Fruit fly (Drosophila melanogaster) whole organism, prepupa: Measurements from ENCODE around the gene CG31751.

Experiments used
- CG11294 ChIP-seq: fragments of 200-800 bp; sonication (Bioruptor generic); IDR thresholded peaks from 2 replicates; pipeline ENCODE4 v1.3.6; 2022; ENCODE audit warnings: missing biosample characterization, missing genetic modification characterization
- CG11762 ChIP-seq: fragments of 200-800 bp; sonication (Bioruptor generic); optimal IDR thresholded peaks from 3 replicates; lab custom pipeline; 2016; ENCODE audit warnings: missing biosample characterization, missing genetic modification characterization; ENCODE audit not compliant: insufficient read depth
- CG15336 ChIP-seq: fragments of 200-800 bp; sonication (Bioruptor generic); IDR thresholded peaks from 2 replicates; pipeline ENCODE4 v1.3.6; 2022; ENCODE audit warnings: missing biosample characterization, missing genetic modification characterization
- CG16779 ChIP-seq: fragments of 200-800 bp; sonication (Bioruptor generic); optimal IDR thresholded peaks from 3 replicates; lab custom pipeline; 2017; ENCODE audit warnings: missing biosample characterization, mild to moderate bottlenecking, missing genetic modification characterization
- CG32006 ChIP-seq: fragments of 200-800 bp; sonication (Bioruptor generic); optimal IDR thresholded peaks from 3 replicates; lab custom pipeline; 2017; ENCODE audit warnings: missing biosample characterization, mild to moderate bottlenecking, missing genetic modification characterization
- CG34406 ChIP-seq: fragments of 200-800 bp; sonication (Bioruptor generic); optimal IDR thresholded peaks from 3 replicates; lab custom pipeline; 2016; ENCODE audit warnings: missing biosample characterization, missing genetic modification characterization
- CG3919 ChIP-seq: fragments of 200-800 bp; sonication (Bioruptor generic); optimal IDR thresholded peaks from 3 replicates; lab custom pipeline; 2016; ENCODE audit warnings: missing biosample characterization, missing genetic modification characterization
- CG4318 ChIP-seq: fragments of 200-800 bp; sonication (Bioruptor generic); optimal IDR thresholded peaks from 3 replicates; lab custom pipeline; 2017; ENCODE audit warnings: missing biosample characterization, mild to moderate bottlenecking, missing genetic modification characterization
- CG6163 ChIP-seq: fragments of 200-800 bp; sonication (Bioruptor generic); IDR thresholded peaks from 3 replicates; pipeline ENCODE4 v1.3.6; 2022; ENCODE audit warnings: missing biosample characterization, missing genetic modification characterization
- CG6792 ChIP-seq: fragments of 200-800 bp; sonication (Bioruptor generic); optimal IDR thresholded peaks from 3 replicates; lab custom pipeline; 2016; ENCODE audit warnings: missing biosample characterization, missing genetic modification characterization
- CG6808 ChIP-seq: fragments of 200-800 bp; sonication (Bioruptor generic); optimal IDR thresholded peaks from 3 replicates; lab custom pipeline; 2017; ENCODE audit warnings: missing biosample characterization, missing genetic modification characterization, mild to moderate bottlenecking, moderate library complexity, missing genetic modification reagents
- CG6854 ChIP-seq: fragments of 200-800 bp; sonication (Bioruptor generic); optimal IDR thresholded peaks from 2 replicates; lab custom pipeline; 2017; ENCODE audit warnings: missing biosample characterization, mild to moderate bottlenecking, missing genetic modification characterization
- CG7368 ChIP-seq: fragments of 200-800 bp; sonication (Bioruptor generic); optimal IDR thresholded peaks from 3 replicates; lab custom pipeline; 2016; ENCODE audit warnings: missing biosample characterization, missing genetic modification characterization
- CG8119 ChIP-seq: fragments of 200-800 bp; sonication (Bioruptor generic); IDR thresholded peaks from 3 replicates; pipeline ENCODE4 v1.3.6; 2022; ENCODE audit warnings: missing biosample characterization, missing genetic modification characterization
- CG8319 ChIP-seq: fragments of 200-800 bp; sonication (Bioruptor generic); optimal IDR thresholded peaks from 3 replicates; lab custom pipeline; 2016; ENCODE audit warnings: missing biosample characterization, missing genetic modification characterization
- CG8632 ChIP-seq: fragments of 200-800 bp; sonication (Bioruptor generic); optimal IDR thresholded peaks from 3 replicates; lab custom pipeline; 2016; ENCODE audit warnings: missing biosample characterization, missing genetic modification characterization
- CG9139 ChIP-seq: fragments of 200-800 bp; sonication (Bioruptor generic); optimal IDR thresholded peaks from 3 replicates; lab custom pipeline; 2017; ENCODE audit warnings: missing biosample characterization, mild to moderate bottlenecking, missing genetic modification characterization
- Eip75B ChIP-seq: fragments of 200-800 bp; sonication (Bioruptor generic); optimal IDR thresholded peaks from 3 replicates; lab custom pipeline; 2016; ENCODE audit warnings: missing biosample characterization, missing genetic modification characterization
- Eip78C ChIP-seq: fragments of 200-800 bp; sonication (Bioruptor generic); peaks from one replicate; lab custom pipeline; 2016; ENCODE audit warnings: missing biosample characterization, missing genetic modification characterization
- Eip93F ChIP-seq: fragments of 200-800 bp; sonication (Bioruptor generic); optimal IDR thresholded peaks from 2 replicates; lab custom pipeline; 2016; ENCODE audit warnings: missing biosample characterization, mild to moderate bottlenecking, missing genetic modification characterization
- Ets21C ChIP-seq: fragments of 200-800 bp; sonication (Bioruptor generic); optimal IDR thresholded peaks from 3 replicates; lab custom pipeline; 2016; ENCODE audit warnings: missing biosample characterization, missing genetic modification characterization
- Ets96B ChIP-seq: fragments of 200-800 bp; optimal IDR thresholded peaks from 2 replicates; lab custom pipeline; 2019; ENCODE audit warnings: missing biosample characterization, mild to moderate bottlenecking, missing genetic modification characterization, moderate library complexity
- Gug ChIP-seq: fragments of 200-800 bp; sonication (Bioruptor generic); IDR thresholded peaks from 2 replicates; pipeline ENCODE4 v1.3.6; 2022; ENCODE audit warnings: missing biosample characterization, missing genetic modification characterization
- Hr4 ChIP-seq: fragments of 200-800 bp; sonication (Bioruptor generic); optimal IDR thresholded peaks from 3 replicates; lab custom pipeline; 2016; ENCODE audit warnings: missing biosample characterization, missing genetic modification characterization
- Lpt ChIP-seq: fragments of 200-800 bp; sonication (Bioruptor generic); optimal IDR thresholded peaks from 3 replicates; lab custom pipeline; 2016; ENCODE audit warnings: missing biosample characterization, missing genetic modification characterization
- Met ChIP-seq: fragments of 200-800 bp; sonication (Bioruptor generic); optimal IDR thresholded peaks from 3 replicates; lab custom pipeline; 2016; ENCODE audit warnings: missing biosample characterization, missing genetic modification characterization
- OdsH ChIP-seq: fragments of 200-800 bp; sonication (Bioruptor generic); optimal IDR thresholded peaks from 3 replicates; lab custom pipeline; 2016; ENCODE audit warnings: missing biosample characterization, missing genetic modification characterization
- Smox ChIP-seq: fragments of 200-800 bp; sonication (Bioruptor generic); optimal IDR thresholded peaks from 3 replicates; lab custom pipeline; 2016; ENCODE audit warnings: missing biosample characterization, missing genetic modification characterization
- Sox102F ChIP-seq: fragments of 200-800 bp; sonication (Bioruptor generic); optimal IDR thresholded peaks from 2 replicates; lab custom pipeline; 2016; ENCODE audit warnings: missing biosample characterization, mild to moderate bottlenecking, missing genetic modification characterization
- Sox15 ChIP-seq: fragments of 200-800 bp; sonication (Bioruptor generic); optimal IDR thresholded peaks from 3 replicates; lab custom pipeline; 2016; ENCODE audit warnings: missing biosample characterization, missing genetic modification characterization
- achi ChIP-seq: fragments of 200-800 bp; sonication (Bioruptor generic); optimal IDR thresholded peaks from 3 replicates; lab custom pipeline; 2016; ENCODE audit warnings: missing biosample characterization, missing genetic modification characterization
- acj6 ChIP-seq: fragments of 200-800 bp; sonication (Bioruptor generic); optimal IDR thresholded peaks from 3 replicates; lab custom pipeline; 2016; ENCODE audit warnings: missing biosample characterization, missing genetic modification characterization
- cyc ChIP-seq: fragments of 200-800 bp; sonication (Bioruptor generic); optimal IDR thresholded peaks from 3 replicates; lab custom pipeline; 2016; ENCODE audit warnings: missing biosample characterization, missing genetic modification characterization
- dac ChIP-seq: fragments of 200-800 bp; sonication (Bioruptor generic); optimal IDR thresholded peaks from 2 replicates; lab custom pipeline; 2017; ENCODE audit warnings: missing biosample characterization, mild to moderate bottlenecking, missing genetic modification characterization
- dsx ChIP-seq: fragments of 200-800 bp; optimal IDR thresholded peaks from 3 replicates; lab custom pipeline; 2019; ENCODE audit warnings: missing biosample characterization, mild to moderate bottlenecking, missing genetic modification characterization, moderate library complexity; ENCODE audit not compliant: poor library complexity, severe bottlenecking
- eg ChIP-seq: fragments of 200-800 bp; sonication (Bioruptor generic); IDR thresholded peaks from 3 replicates; pipeline ENCODE4 v1.3.6; 2022; ENCODE audit warnings: missing biosample characterization, missing genetic modification characterization
- esn ChIP-seq: fragments of 200-800 bp; sonication (Bioruptor generic); optimal IDR thresholded peaks from 2 replicates; lab custom pipeline; 2016; ENCODE audit warnings: missing biosample characterization, mild to moderate bottlenecking, missing genetic modification characterization, moderate library complexity
- fd59A ChIP-seq: fragments of 200-800 bp; sonication (Bioruptor generic); optimal IDR thresholded peaks from 2 replicates; lab custom pipeline; 2017; ENCODE audit warnings: missing biosample characterization, mild to moderate bottlenecking, missing genetic modification characterization, missing genetic modification reagents
- fd85E ChIP-seq: fragments of 200-800 bp; sonication (Bioruptor generic); optimal IDR thresholded peaks from 3 replicates; lab custom pipeline; 2016; ENCODE audit warnings: missing biosample characterization, missing genetic modification characterization
- fkh ChIP-seq: fragments of 200-800 bp; sonication (Bioruptor generic); optimal IDR thresholded peaks from 3 replicates; lab custom pipeline; 2017; ENCODE audit warnings: missing biosample characterization, mild to moderate bottlenecking, missing genetic modification characterization, moderate library complexity
- lz ChIP-seq: fragments of 200-800 bp; sonication (Bioruptor generic); optimal IDR thresholded peaks from 3 replicates; lab custom pipeline; 2016; ENCODE audit warnings: missing biosample characterization, missing genetic modification characterization
- net ChIP-seq: fragments of 200-800 bp; sonication (Bioruptor generic); optimal IDR thresholded peaks from 3 replicates; lab custom pipeline; 2016; ENCODE audit warnings: missing biosample characterization, missing genetic modification characterization
- salr ChIP-seq, 2 experiments: fragments of 200-800 bp; sonication (Bioruptor generic); optimal IDR thresholded peaks; 3 replicates each; lab custom pipeline; 2016 to 2018; ENCODE audit warnings: missing biosample characterization in 2 of 2, missing genetic modification characterization in 2 of 2, mild to moderate bottlenecking in 1 of 2
- ss ChIP-seq, 2 experiments: fragments of 200-800 bp; sonication (Bioruptor generic); optimal IDR thresholded peaks; 2 replicates in 1 of 2; 3 replicates in 1 of 2; lab custom pipeline; 2017 to 2018; ENCODE audit warnings: mild to moderate bottlenecking in 2 of 2, missing biosample characterization in 2 of 2, missing genetic modification characterization in 2 of 2, moderate library complexity in 1 of 2
- svp ChIP-seq: fragments of 200-800 bp; sonication (Bioruptor generic); peaks from one replicate; lab custom pipeline; 2016; ENCODE audit warnings: missing biosample characterization, missing genetic modification characterization
- topi ChIP-seq: fragments of 200-800 bp; sonication (Bioruptor generic); optimal IDR thresholded peaks from 3 replicates; lab custom pipeline; 2016; ENCODE audit warnings: missing biosample characterization, missing genetic modification characterization
- vri ChIP-seq: fragments of 200-800 bp; sonication (Bioruptor generic); optimal IDR thresholded peaks from 3 replicates; lab custom pipeline; 2016; ENCODE audit warnings: missing biosample characterization, mild to moderate bottlenecking, missing genetic modification characterization

CG31751 gene

DNA sequence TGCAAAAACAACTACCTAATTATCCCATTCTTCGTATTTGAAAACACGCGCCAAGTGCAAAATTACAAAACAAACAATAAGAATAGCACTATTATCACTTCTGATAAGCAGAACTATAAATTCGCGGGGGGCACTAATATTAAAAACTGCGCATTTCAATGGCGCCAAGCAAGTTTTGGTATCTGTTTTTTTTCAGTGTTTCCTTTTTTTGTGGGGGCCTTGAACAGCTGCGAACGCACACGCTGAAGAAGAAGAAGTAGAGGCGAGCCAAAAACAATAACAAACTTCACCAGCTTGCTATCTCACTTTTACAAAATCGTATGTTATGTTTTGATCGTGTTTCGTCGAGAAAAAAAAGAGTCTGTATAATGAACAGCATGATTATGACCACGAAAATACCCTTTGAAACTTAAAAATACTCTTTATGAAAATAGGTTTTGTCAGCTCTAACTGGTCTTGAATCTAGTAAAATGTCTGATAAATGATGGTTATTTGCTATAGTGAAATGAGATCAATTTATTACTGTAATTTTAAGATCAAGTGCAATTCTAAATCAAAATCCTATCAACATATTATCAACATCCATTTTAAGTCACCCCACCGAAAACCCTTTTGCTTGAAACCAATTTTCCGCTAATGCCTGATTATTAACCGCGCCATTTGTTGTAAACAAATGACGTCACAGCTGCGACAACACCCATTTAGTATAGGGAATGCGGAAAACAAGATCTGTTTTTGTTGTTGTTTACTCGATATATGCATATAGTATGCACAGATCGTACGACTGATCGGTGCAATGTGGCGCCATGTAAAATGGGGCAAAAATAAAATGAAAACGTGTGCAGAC lies 17.1 kb downstream of the CG31751 start (continued):
- peak; percentile 26 for TF ChIP-seq fkh (GFP tag; lab: Kevin White, UChicago)
- peak; percentile 36; the same call in 1 of the 3 replicates for TF ChIP-seq CG8119 (GFP tag; lab: Robert Waterston, UW)
- peak; percentile 16 for TF ChIP-seq Eip75B
- TF ChIP-seq CG6854 (GFP tag; lab: Kevin White, UChicago), result peak; percentile 31
- TF ChIP-seq topi (GFP tag; lab: Kevin White, UChicago), result peak; percentile 59
- peak; percentile 67 for TF ChIP-seq Eip78C (GFP tag; lab: Kevin White, UChicago)
- peak; percentile 22 for TF ChIP-seq svp (GFP tag; lab: Kevin White, UChicago)
- TF ChIP-seq CG32006 (GFP tag; lab: Kevin White, UChicago), result peak; percentile 56
- no peak for TF ChIP-seq dsx (GFP tag; lab: Kevin White, UChicago)
- TF ChIP-seq achi (GFP tag; lab: Kevin White, UChicago), result peak; percentile 41

DNA sequence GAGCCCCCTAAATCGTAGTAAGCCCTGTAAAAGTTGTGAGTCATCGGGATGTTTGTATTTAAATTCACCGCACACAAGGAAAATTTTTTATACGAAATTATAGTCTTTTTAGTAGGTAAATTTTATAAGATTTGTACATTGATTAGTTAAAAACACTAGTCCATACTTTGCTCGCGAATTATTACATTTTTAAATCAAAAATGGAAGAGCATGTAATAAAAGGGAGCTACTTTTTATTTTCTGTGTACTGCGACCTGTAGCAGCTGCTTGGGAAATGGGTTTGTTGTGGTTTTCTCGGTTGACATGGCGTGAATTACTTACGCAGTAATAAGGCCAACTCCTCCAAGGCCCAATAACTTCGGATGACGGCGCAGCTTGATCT lies 17.7 kb downstream of the CG31751 start:
- TF ChIP-seq Ets21C (GFP tag; lab: Kevin White, UChicago), result no peak
- TF ChIP-seq Met (GFP tag; lab: Kevin White, UChicago), result no peak
- no peak for TF ChIP-seq CG7368 (GFP tag; lab: Kevin White, UChicago)
- TF ChIP-seq fd59A (GFP tag; lab: Kevin White, UChicago), result no peak
- no peak for TF ChIP-seq CG6808 (GFP tag; lab: Kevin White, UChicago)
- no peak for TF ChIP-seq ss (GFP tag; optimal IDR thresholded peaks at IDR 0.05; lab: Kevin White, UChicago)
- peak; percentile 64; the same call in 2 of the 3 replicates for TF ChIP-seq eg (GFP tag; lab: Robert Waterston, UW)
- TF ChIP-seq CG6163, result peak; percentile 84
- TF ChIP-seq CG11294 (GFP tag; lab: Robert Waterston, UW), result no peak
- TF ChIP-seq lz (GFP tag; lab: Kevin White, UChicago), result peak; percentile 46
- peak; percentile 59 for TF ChIP-seq CG15336 (GFP tag; lab: Robert Waterston, UW)
- TF ChIP-seq Sox102F, result peak; percentile 5
- peak; percentile 58 for TF ChIP-seq Ets96B
- no peak for TF ChIP-seq fkh (GFP tag; lab: Kevin White, UChicago)
- peak; percentile 9 for TF ChIP-seq CG11762 (GFP tag; lab: Kevin White, UChicago)
- peak; percentile 24 for TF ChIP-seq CG4318 (GFP tag; lab: Kevin White, UChicago)
- peak; percentile 23 for TF ChIP-seq topi (GFP tag; lab: Kevin White, UChicago)
- TF ChIP-seq Eip75B, result peak; percentile 58
- TF ChIP-seq CG6792, result peak; percentile 56
- TF ChIP-seq CG3919 (GFP tag; lab: Kevin White, UChicago), result peak; percentile 43
- TF ChIP-seq CG8119 (GFP tag; lab: Robert Waterston, UW), result peak; percentile 77
- no peak for TF ChIP-seq fd85E (GFP tag; lab: Kevin White, UChicago)
- peak; percentile 83 for TF ChIP-seq Eip78C (GFP tag; lab: Kevin White, UChicago)
- peak; percentile 29 for TF ChIP-seq cyc (GFP tag; lab: Kevin White, UChicago)
- TF ChIP-seq acj6, result peak; percentile 73
- TF ChIP-seq Gug (GFP tag; lab: Robert Waterston, UW), result 0 out of 2 replicates have a peak, but pooled peaks have one; percentile 26
- TF ChIP-seq CG8319 (GFP tag; lab: Kevin White, UChicago), result no peak
- TF ChIP-seq Sox15 (GFP tag; lab: Kevin White, UChicago), result no peak
- peak; percentile 35 for TF ChIP-seq CG34406
- TF ChIP-seq vri (GFP tag; lab: Kevin White, UChicago), result no peak
- no peak for TF ChIP-seq CG16779 (tag; lab: Kevin White, UChicago)
- TF ChIP-seq dsx (GFP tag; lab: Kevin White, UChicago), result no peak
- no peak for TF ChIP-seq CG9139 (GFP tag; lab: Kevin White, UChicago)
- no peak for TF ChIP-seq svp (GFP tag; lab: Kevin White, UChicago)
- TF ChIP-seq Hr4 (GFP tag; lab: Kevin White, UChicago), result peak; percentile 65
- TF ChIP-seq Eip93F, result no peak
- peak; percentile 39 for TF ChIP-seq Smox (GFP tag; lab: Kevin White, UChicago)
- TF ChIP-seq CG8632 (GFP tag; lab: Kevin White, UChicago), result peak; percentile 55
- peak in 1 of 2 experiments; percentile 28 for TF ChIP-seq salr (GFP tag; optimal IDR thresholded peaks at IDR 0.05; lab: Kevin White, UChicago)
- peak; percentile 43 for TF ChIP-seq net (GFP tag; lab: Kevin White, UChicago)
- peak; percentile 66 for TF ChIP-seq OdsH (GFP tag; lab: Kevin White, UChicago)
- peak; percentile 54 for TF ChIP-seq esn (GFP tag; lab: Kevin White, UChicago)
- no peak for TF ChIP-seq dac (GFP tag; lab: Kevin White, UChicago)
- TF ChIP-seq Lpt, result peak; percentile 13
- no peak for TF ChIP-seq CG6854 (GFP tag; lab: Kevin White, UChicago)
